Worm (Caenorhabditis elegans): Measurements from ENCODE around the gene sav-1.

The sav-1 gene

ce11 chrX:2241147-2241798 is 45.7 kb downstream of the sav-1 start:
- TF ChIP-seq nhr-85 (tag) (peak; percentile 34), nhr-47 (tag; optimal IDR thresholded peaks at IDR 0.05) (peak; percentile 16), lsy-2 (tag; optimal IDR thresholded peaks at IDR 0.05) (peak in 1 of 2 experiments; percentile 53), lin-14 (GFP tag; optimal IDR thresholded peaks at IDR 0.05) (no peak)

ce11 chrX:2237438-2237961 is 49.5 kb downstream of the sav-1 start, which contains the start of gene vha-15:
Gene vha-15 (plus strand): TSS chrX:2237911.
- TF ChIP-seq grh-1 (GFP tag; IDR thresholded peaks at IDR 0.05) (peak; percentile 50; the same call in 1 of the 2 replicates), sup-37 (GFP tag; optimal IDR thresholded peaks at IDR 0.05) (no peak), nhr-85 (tag) (peak; percentile 89), nhr-20 (tag; optimal IDR thresholded peaks at IDR 0.05) (peak; percentile 84), skn-1 (tag; optimal IDR thresholded peaks at IDR 0.05) (peak; percentile 97), vab-15 (tag; optimal IDR thresholded peaks at IDR 0.05) (no peak), blmp-1 (tag; optimal IDR thresholded peaks at IDR 0.05) (peak; percentile 75), unc-62 (GFP tag; optimal IDR thresholded peaks at IDR 0.05) (no peak), alr-1 (tag; optimal IDR thresholded peaks at IDR 0.05; ENCODE audit: borderline replicate concordance) (no peak), lin-15B (tag; optimal IDR thresholded peaks at IDR 0.05) (peak; percentile 50), aly-2 (tag; optimal IDR thresholded peaks at IDR 0.05) (no peak), mdl-1 (tag; optimal IDR thresholded peaks at IDR 0.05) (peak in 1 of 2 experiments; percentile 65), lin-14 (GFP tag; optimal IDR thresholded peaks at IDR 0.05) (peak; percentile 91), lsy-2 (tag; optimal IDR thresholded peaks at IDR 0.05) (peak; percentile 89 to 95), fos-1 (tag; optimal IDR thresholded peaks at IDR 0.05) (peak; percentile 77), nhr-237 (tag; optimal IDR thresholded peaks at IDR 0.05) (peak; percentile 44), Y116A8C.19 (tag; optimal IDR thresholded peaks at IDR 0.05; ENCODE audit: borderline replicate concordance) (no peak), lir-3 (tag; optimal IDR thresholded peaks at IDR 0.05; ENCODE audit: poor library complexity) (peak; percentile 28), ztf-4 (tag; optimal IDR thresholded peaks at IDR 0.05) (peak; percentile 47), nhr-28 (tag; optimal IDR thresholded peaks at IDR 0.05) (no peak), snu-23 (GFP tag; optimal IDR thresholded peaks at IDR 0.05) (peak; percentile 92), xbp-1 (tag; optimal IDR thresholded peaks at IDR 0.05) (peak; percentile 75), fkh-8 (tag; optimal IDR thresholded peaks at IDR 0.05) (peak; percentile 76), zip-4 (GFP tag; optimal IDR thresholded peaks at IDR 0.05) (no peak), hlh-4 (tag; optimal IDR thresholded peaks at IDR 0.05) (no peak), jun-1 (tag; optimal IDR thresholded peaks at IDR 0.05) (peak; percentile 69), unc-86 (tag; optimal IDR thresholded peaks at IDR 0.05) (peak; percentile 72), nhr-71 (tag; optimal IDR thresholded peaks at IDR 0.05) (peak; percentile 89), dsc-1 (tag; optimal IDR thresholded peaks at IDR 0.05) (peak; percentile 63), mep-1 (tag; optimal IDR thresholded peaks at IDR 0.05) (peak; percentile 89), tbx-2 (tag; optimal IDR thresholded peaks at IDR 0.05) (peak; percentile 83), dpl-1 (GFP tag; optimal IDR thresholded peaks at IDR 0.05) (peak; percentile 44 to 57 (median 45)), nhr-77 (tag; optimal IDR thresholded peaks at IDR 0.05) (peak; percentile 81), lin-13 (GFP tag; optimal IDR thresholded peaks at IDR 0.05) (peak; percentile 61), nhr-12 (tag; optimal IDR thresholded peaks at IDR 0.05) (no peak), efl-1 (optimal IDR thresholded peaks at IDR 0.05) (peak; percentile 72 to 87), efl-1 (GFP tag; optimal IDR thresholded peaks at IDR 0.05 in 1 of 2) (peak; percentile 49 to 92), irx-1 (tag; optimal IDR thresholded peaks at IDR 0.05) (peak; percentile 41), hlh-17 (GFP tag; optimal IDR thresholded peaks at IDR 0.05; ENCODE audit: borderline replicate concordance) (no peak), nhr-90 (tag; optimal IDR thresholded peaks at IDR 0.05; ENCODE audit: poor library complexity) (peak; percentile 68), nhr-19 (GFP tag; conservative IDR thresholded peaks at IDR 0.05) (peak; percentile 61), elt-2 (tag; optimal IDR thresholded peaks at IDR 0.05) (peak; percentile 16), ceh-82 (tag; optimal IDR thresholded peaks at IDR 0.05) (peak; percentile 61 to 90 (median 82)), swsn-7 (tag; optimal IDR thresholded peaks at IDR 0.05) (peak; percentile 83), lin-35 (GFP tag; optimal IDR thresholded peaks at IDR 0.05) (peak; percentile 68 to 87), F16B12.6 (tag; optimal IDR thresholded peaks at IDR 0.05) (peak; percentile 51), isw-1 (GFP tag; IDR thresholded peaks at IDR 0.05) (peak; percentile 60), tlp-1 (tag; optimal IDR thresholded peaks at IDR 0.05) (no peak)

Data from whole organism, L1 larva.